Worm (Caenorhabditis elegans) whole organism, young adult: ENCODE results near the gene nex-1.

ENCODE experiments used
- K11D2.4 ChIP-seq: fragments of 200-800 bp; sonication (Bioruptor generic); IDR thresholded peaks from 2 replicates; pipeline ENCODE4 v1.3.6; 2022; ENCODE audit warnings: missing genetic modification reagents, missing genetic modification characterization, missing compliant biosample characterization
- egl-44 ChIP-seq: fragments of 200-800 bp; sonication (Bioruptor generic); IDR thresholded peaks from 2 replicates; pipeline ENCODE4 v1.3.6; 2022; ENCODE audit warnings: missing genetic modification reagents, missing genetic modification characterization, missing compliant biosample characterization
- ets-4 ChIP-seq: fragments of 200-800 bp; sonication (Bioruptor generic); optimal IDR thresholded peaks from 2 replicates; lab custom pipeline; 2018; ENCODE audit warnings: mild to moderate bottlenecking, missing genetic modification characterization, missing compliant biosample characterization
- lin-54 ChIP-seq: fragments of 200-800 bp; sonication (Bioruptor generic); optimal IDR thresholded peaks from 2 replicates; lab custom pipeline; 2018; ENCODE audit warnings: mild to moderate bottlenecking, missing genetic modification characterization, missing compliant biosample characterization
- lsy-27 ChIP-seq: sonication (generic microtip); optimal IDR thresholded peaks from 2 replicates; lab custom pipeline; 2017; ENCODE audit warnings: missing genetic modification characterization, mild to moderate bottlenecking, missing compliant biosample characterization, antibody characterized with exemption, missing genotype, borderline replicate concordance; ENCODE audit not compliant: insufficient read depth
- pbrm-1 ChIP-seq: fragments of 200-800 bp; sonication (Bioruptor generic); IDR thresholded peaks from 2 replicates; pipeline ENCODE4 v1.3.6; 2022; ENCODE audit warnings: missing genetic modification reagents, missing genetic modification characterization, missing compliant biosample characterization
- pha-4 ChIP-seq: fragments of 150-350 bp; sonication (generic microtip); optimal IDR thresholded peaks from 2 replicates; lab custom pipeline; 2014; ENCODE audit warnings: missing biosample characterization, missing genetic modification reagents, missing genetic modification characterization
- snpc-4 ChIP-seq, 5 experiments: fragments of 150-350 bp in 1 of 5; sonication (generic microtip) in 4 of 5; optimal IDR thresholded peaks; 2 replicates each; lab custom pipeline; 2014 to 2018; ENCODE audit warnings: missing genetic modification characterization in 5 of 5, missing biosample characterization in 3 of 5, antibody characterized with exemption in 2 of 5, mild to moderate bottlenecking in 2 of 5, missing compliant biosample characterization in 2 of 5, missing genotype in 2 of 5, moderate library complexity in 2 of 5, missing genetic modification reagents in 1 of 5
- unc-62 ChIP-seq: fragments of 150-350 bp; optimal IDR thresholded peaks from 2 replicates; lab custom pipeline; 2014; ENCODE audit warnings: missing biosample characterization, missing genetic modification reagents, missing genetic modification characterization

- no peak for TF ChIP-seq egl-44 (GFP tag; lab: Robert Waterston, UW)
- no peak for TF ChIP-seq unc-62
- no peak for TF ChIP-seq snpc-4 (GFP tag; optimal IDR thresholded peaks at IDR 0.05; lab: Kevin White, UChicago)
- TF ChIP-seq snpc-4 (tag; optimal IDR thresholded peaks at IDR 0.05; lab: Kevin White, UChicago), result peak; percentile 24 to 75 (median 40)
- peak; percentile 11 for TF ChIP-seq pha-4 (tag; lab: Kevin White, UChicago)
- TF ChIP-seq pbrm-1 (GFP tag; lab: Robert Waterston, UW), result peak; percentile 50; the same call in 1 of the 2 replicates
- TF ChIP-seq lin-54, result peak; percentile 71
- TF ChIP-seq lsy-27 (tag; lab: Kevin White, UChicago), result no peak
- TF ChIP-seq K11D2.4 (GFP tag; lab: Robert Waterston, UW), result peak; percentile 20; the same call in 1 of the 2 replicates
- TF ChIP-seq ets-4, result no peak
Measured at ce11 chrIII:5227831-5228467, 2.5 kb downstream of the nex-1 start, which contains the start of the genes C34E10.12, C34E10.10 and atp-2.
